Fruit fly (Drosophila melanogaster): ENCODE data around the gene Mdh1.

Mdh1 gene

DNA sequence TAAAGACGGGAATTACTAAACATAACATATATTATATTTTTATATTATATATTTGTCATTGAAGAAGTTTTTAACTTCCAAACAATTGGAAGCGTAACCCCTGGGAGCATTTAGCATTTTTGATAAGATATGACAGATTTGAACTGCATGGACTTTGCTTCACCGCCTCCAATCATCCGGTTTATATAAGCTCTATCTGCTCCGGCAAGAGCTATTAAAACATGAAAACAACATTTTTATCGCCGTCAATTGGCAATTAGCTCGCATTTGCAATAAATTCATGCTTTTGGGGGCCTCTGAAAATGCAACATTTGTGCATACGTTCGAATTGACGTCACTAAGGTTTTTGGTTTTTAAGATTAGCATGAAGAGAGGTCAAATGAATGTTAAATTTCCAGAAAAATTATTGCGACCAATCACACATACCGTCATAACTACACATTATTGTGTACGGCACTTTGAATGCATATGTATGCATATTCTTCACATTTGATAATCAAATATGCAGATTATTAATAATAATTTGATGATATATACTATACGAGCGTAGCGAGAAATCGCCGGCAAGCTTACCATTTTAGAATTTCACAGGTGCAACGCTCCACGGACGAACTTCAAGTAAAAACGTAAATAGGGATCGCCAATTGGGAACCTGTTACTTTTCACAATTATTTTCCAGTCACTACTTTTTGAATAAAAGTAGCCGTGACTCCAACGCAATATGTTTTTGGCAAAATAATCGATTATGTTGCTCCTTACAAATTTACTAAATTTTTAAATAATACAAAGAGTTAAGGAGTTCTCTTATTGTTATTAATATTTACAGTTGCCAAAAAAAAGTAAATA, at the start of gene Mdh1:
Mdh1 (minus strand) TSS at position 691 of the 846 bp plus-strand sequence.
- no peak for TF ChIP-seq CTCF (optimal IDR thresholded peaks at IDR 0.05)
- TF ChIP-seq CG8478 (optimal IDR thresholded peaks at IDR 0.05): no peak

dm6 chr2L:10442048-10442790, 46.1 kb upstream of the Mdh1 start, which contains the start of gene loh:
Gene loh, plus strand, starts transcription at chr2L:10442534.
- TF ChIP-seq CTCF (optimal IDR thresholded peaks at IDR 0.05) (no peak), CG8478 (optimal IDR thresholded peaks at IDR 0.05) (no peak)

- no peak for TF ChIP-seq CG8478 (optimal IDR thresholded peaks at IDR 0.05)
- TF ChIP-seq CTCF (optimal IDR thresholded peaks at IDR 0.05): no peak
Observed at dm6 chr2L:10439174-10439573, 43.0 kb upstream of the Mdh1 start, which contains the start of gene Nse4. Gene Nse4, plus strand, starts transcription at chr2L:10439440.

dm6 chr2L:10437317-10437716, 41.2 kb upstream of the Mdh1 start, which contains the start of gene STUB1:
Gene STUB1, plus strand, starts transcription at chr2L:10437548.
- no peak for TF ChIP-seq CTCF (optimal IDR thresholded peaks at IDR 0.05)
- TF ChIP-seq CG8478 (optimal IDR thresholded peaks at IDR 0.05): no peak

DNA sequence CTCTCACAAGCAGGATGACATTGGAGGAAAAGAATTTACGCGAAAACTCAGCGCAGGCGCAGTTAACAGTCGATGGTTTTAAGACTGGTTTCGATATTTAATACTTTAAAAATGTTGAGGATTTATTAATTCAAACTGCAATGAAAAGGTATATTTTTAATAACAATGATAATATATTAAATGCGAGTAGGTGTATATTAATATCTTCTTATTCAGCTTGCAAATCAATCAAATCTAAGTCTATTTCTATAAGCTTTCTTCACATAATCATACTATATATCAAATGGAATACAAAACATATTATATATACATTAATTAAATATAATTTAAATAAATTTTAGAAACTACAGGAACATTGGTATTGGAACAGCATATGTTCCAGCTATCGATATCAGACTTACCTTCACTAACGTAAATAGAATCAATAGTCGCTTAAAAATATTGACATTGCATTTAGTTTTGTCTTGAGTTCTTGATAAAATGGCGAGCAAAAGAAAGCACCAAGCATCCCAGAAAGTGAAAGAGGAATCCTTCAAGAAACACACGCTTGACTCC, 39.6 kb upstream of the Mdh1 start, which contains the start of the genes TBC1D16 and holn1:
TBC1D16 (minus strand) TSS at position 51 of the 555 bp plus-strand sequence.
holn1 (plus strand) TSS at position 390 of the 555 bp plus-strand sequence.
- no peak for TF ChIP-seq CG8478 (optimal IDR thresholded peaks at IDR 0.05)
- TF ChIP-seq CTCF (optimal IDR thresholded peaks at IDR 0.05): no peak

DNA sequence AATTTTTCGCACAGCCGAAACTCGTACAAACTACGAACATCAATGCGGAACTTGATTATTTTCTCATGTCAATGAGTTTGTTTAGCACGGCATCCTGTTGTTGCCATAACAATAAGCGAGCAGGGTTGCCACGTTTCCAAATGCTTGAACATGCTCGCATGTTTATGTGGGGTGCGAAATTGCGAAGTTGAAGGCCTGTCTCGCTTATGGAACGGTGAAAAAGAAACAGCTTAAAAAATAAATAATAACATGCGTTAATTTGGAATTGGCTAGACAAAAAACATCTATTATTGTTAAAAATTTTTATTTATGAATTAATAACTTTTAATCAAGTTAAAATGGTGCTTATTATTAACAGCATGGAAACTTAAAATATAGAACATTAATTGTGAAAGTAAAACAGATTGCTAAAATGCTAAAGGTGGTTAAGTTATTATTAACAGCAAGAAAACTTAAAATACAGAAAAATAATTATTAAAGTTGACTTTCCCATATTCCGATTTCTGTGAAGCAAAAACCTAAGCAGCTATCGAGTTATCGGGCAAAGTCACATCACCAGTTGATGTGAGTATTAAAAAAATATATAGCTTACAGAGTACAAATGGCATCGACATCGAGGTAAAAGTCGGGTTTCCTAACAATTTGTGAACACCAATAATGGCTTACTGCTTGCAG, 34.8 kb upstream of the Mdh1 start, which contains the start of the genes Bug22 and TfIIB:
Bug22 (minus strand) TSS at position 117 of the 675 bp plus-strand sequence.
TfIIB (plus strand) TSS at position 537 of the 675 bp plus-strand sequence.
- TF ChIP-seq CG8478 (optimal IDR thresholded peaks at IDR 0.05) (no peak), CTCF (optimal IDR thresholded peaks at IDR 0.05) (no peak)

- TF ChIP-seq CTCF (optimal IDR thresholded peaks at IDR 0.05): no peak
- no peak for TF ChIP-seq CG8478 (optimal IDR thresholded peaks at IDR 0.05)
Observed at dm6 chr2L:10428528-10428927, 32.4 kb upstream of the Mdh1 start, which contains the start of gene CG5188. Gene CG5188, plus strand, starts transcription at chr2L:10428829.

DNA sequence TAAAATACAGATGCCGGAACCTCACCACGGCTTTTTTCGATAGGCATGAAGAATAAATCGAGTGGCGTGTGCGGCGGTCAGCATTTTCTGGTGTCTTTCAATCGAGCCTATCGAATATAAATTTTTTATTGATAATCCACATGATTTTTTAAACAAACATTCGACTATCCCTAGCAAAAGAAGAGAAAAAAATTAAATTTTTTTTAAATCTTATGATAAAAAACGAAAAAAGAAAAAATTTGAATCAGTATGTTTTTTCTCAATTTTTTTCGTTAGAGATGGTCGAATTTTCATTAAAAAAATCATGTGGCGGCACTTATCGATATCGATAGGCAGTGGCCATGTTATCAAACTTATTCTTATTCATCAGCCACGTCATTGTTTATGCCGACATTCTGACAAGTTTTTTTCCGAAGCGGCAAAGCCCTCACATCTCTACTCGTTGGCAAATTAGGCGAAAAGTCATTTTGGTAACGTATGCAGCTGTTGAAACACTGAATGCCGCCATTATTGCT, 30.5 kb upstream of the Mdh1 start, which contains the start of the genes SmB and KdelR:
SmB (minus strand) TSS at position 94 of the 515 bp plus-strand sequence.
KdelR (plus strand) TSS at position 354 of the 515 bp plus-strand sequence.
- TF ChIP-seq CTCF (optimal IDR thresholded peaks at IDR 0.05): no peak
- TF ChIP-seq CG8478 (optimal IDR thresholded peaks at IDR 0.05): no peak

DNA sequence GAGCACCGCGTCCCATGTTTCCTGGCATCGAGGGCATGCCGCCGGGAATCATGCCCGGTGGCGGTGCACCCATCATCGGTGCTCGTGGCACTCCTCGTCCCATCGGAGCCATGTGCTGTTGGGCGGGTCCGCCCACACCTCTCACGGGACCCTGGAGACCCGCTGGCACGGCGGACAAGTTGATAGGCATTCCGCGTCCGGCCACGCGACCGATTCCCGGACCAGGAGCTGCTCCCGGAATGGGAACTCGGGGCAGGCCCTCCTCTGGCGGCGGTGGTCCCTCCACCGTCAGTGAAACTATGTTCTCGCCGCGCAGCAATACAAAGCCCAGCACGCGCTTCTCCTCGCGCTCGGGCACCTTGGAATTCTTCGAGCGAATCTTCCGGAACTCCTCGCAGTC, 29.5 kb upstream of the Mdh1 start:
- TF ChIP-seq CTCF (optimal IDR thresholded peaks at IDR 0.05) (no peak), CG8478 (optimal IDR thresholded peaks at IDR 0.05) (no peak)

- TF ChIP-seq CTCF (optimal IDR thresholded peaks at IDR 0.05) (no peak), CG8478 (optimal IDR thresholded peaks at IDR 0.05) (no peak)
Observed at dm6 chr2L:10422643-10423606, 26.8 kb upstream of the Mdh1 start, which contains the start of the genes pie and Wdfy2. Gene pie, minus strand, starts transcription at chr2L:10422780. Gene Wdfy2, plus strand, starts transcription at chr2L:10423291.

- no peak for TF ChIP-seq CG8478 (optimal IDR thresholded peaks at IDR 0.05)
- TF ChIP-seq CTCF (optimal IDR thresholded peaks at IDR 0.05): no peak
Observed at dm6 chr2L:10418981-10419380, 22.8 kb upstream of the Mdh1 start, which contains the start of gene RfC3. Gene RfC3, plus strand, starts transcription at chr2L:10419190.

- no peak for TF ChIP-seq CG8478 (optimal IDR thresholded peaks at IDR 0.05)
- no peak for TF ChIP-seq CTCF (optimal IDR thresholded peaks at IDR 0.05)
Observed at dm6 chr2L:10413251-10414127, 17.4 kb upstream of the Mdh1 start, which contains the start of the genes CG5355 and Klp31E. Gene CG5355, minus strand, starts transcription at chr2L:10413463. Gene Klp31E, plus strand, starts transcription at chr2L:10414017.

All from S2 (cell line).